Fruit fly (Drosophila melanogaster): ENCODE data around the gene pyd.
A peak's percentile ranks its signal among the peaks of the same experiment; 100 is the strongest.

pyd gene

dm6 chr3R:8853197-8853596, 78.5 kb downstream of the pyd start:
- TF ChIP-seq insv (optimal IDR thresholded peaks at IDR 0.05) (no peak), Sin3A (optimal IDR thresholded peaks at IDR 0.05) (no peak), psq (optimal IDR thresholded peaks at IDR 0.05) (no peak)

dm6 chr3R:8850616-8851015, 81.1 kb downstream of the pyd start:
- TF ChIP-seq h (optimal IDR thresholded peaks at IDR 0.05) = no peak
- TF ChIP-seq Sin3A (optimal IDR thresholded peaks at IDR 0.05) = no peak
- TF ChIP-seq ttk (optimal IDR thresholded peaks at IDR 0.05) = no peak
- no peak for TF ChIP-seq Myc (optimal IDR thresholded peaks at IDR 0.05)
- no peak for TF ChIP-seq psq (optimal IDR thresholded peaks at IDR 0.05)

- TF ChIP-seq insv (optimal IDR thresholded peaks at IDR 0.05) (no peak), Myc (optimal IDR thresholded peaks at IDR 0.05) (no peak), psq (optimal IDR thresholded peaks at IDR 0.05) (no peak), h (optimal IDR thresholded peaks at IDR 0.05) (no peak), Sin3A (optimal IDR thresholded peaks at IDR 0.05) (no peak), ttk (optimal IDR thresholded peaks at IDR 0.05) (no peak)
These were observed 82.1 kb downstream of the pyd start for dm6 chr3R:8849373-8850228.

DNA sequence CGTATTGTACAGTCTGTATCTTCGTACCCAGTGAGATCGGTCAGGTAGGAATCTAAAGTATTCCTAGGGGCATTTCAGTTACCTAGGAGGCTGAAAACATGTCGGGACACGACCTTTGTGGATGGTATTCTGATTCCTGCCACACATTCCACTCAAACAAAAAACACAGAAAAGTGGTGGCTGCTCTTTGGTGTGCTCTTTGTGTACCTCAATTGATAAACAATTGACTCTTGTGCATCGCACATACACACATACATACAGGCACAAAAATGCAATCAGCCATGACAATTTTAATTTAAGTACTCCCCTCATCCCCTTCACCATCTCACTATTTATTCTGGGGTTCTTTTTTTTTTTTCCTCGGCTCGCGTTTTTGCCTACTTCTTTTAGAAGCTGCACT, 83.5 kb downstream of the pyd start:
- no peak for TF ChIP-seq h (optimal IDR thresholded peaks at IDR 0.05)
- TF ChIP-seq Myc (optimal IDR thresholded peaks at IDR 0.05) = no peak
- no peak for TF ChIP-seq ttk (optimal IDR thresholded peaks at IDR 0.05)
- TF ChIP-seq insv (optimal IDR thresholded peaks at IDR 0.05) = no peak
- TF ChIP-seq Sin3A (optimal IDR thresholded peaks at IDR 0.05) = no peak
- no peak for TF ChIP-seq psq (optimal IDR thresholded peaks at IDR 0.05)

DNA sequence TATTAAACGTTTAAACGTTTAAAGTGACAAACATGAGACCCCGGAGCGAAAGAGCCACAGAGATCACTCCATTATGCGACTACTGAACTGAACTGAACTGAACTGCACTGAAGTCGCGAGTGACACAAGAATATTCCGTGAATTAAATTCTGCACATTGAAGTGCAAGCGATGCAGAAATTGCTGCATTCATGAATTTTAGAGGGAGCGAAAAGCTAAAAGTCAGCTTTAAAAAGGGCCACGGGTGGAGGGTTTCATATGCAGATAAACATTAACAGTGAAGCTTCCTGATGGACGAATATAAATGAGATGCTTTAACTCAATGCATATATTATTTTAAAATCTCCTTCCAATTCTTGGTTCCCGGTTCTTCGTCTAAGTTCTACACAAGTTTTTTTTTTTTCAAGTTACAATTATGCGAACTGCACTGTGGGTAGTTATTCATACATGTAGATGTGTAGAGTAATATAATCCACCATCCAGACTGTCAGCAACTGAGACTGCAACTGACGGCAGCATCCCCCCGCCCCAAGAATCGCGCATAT, 84.5 kb downstream of the pyd start:
- TF ChIP-seq Sin3A (optimal IDR thresholded peaks at IDR 0.05) (no peak), Myc (optimal IDR thresholded peaks at IDR 0.05) (no peak), psq (optimal IDR thresholded peaks at IDR 0.05) (no peak), insv (optimal IDR thresholded peaks at IDR 0.05) (no peak), h (optimal IDR thresholded peaks at IDR 0.05) (no peak), ttk (optimal IDR thresholded peaks at IDR 0.05) (no peak)

DNA sequence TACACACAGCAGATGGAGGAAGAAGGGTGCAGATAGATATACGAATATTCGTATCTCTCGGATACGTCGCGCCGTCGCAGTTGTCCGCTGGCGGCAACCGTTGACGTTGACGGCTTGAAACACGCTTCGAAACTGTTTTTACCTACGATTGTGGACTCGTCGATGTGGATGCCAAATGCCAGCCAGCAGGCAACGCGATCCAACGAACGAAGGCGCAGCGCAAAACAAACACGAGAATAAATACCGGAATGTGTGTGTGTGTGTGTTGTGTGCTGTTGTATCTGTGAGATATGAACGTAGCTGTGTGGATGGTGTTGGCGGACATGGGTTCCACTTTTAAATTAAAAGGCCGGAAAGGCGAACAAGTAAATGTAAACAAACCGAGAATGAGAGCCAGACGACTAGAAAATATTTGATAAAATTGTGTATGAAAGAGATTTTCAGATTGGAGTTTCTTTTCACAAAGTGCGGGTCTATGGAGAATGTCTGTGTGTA, 85.5 kb downstream of the pyd start:
- TF ChIP-seq psq (optimal IDR thresholded peaks at IDR 0.05) (peak; percentile 59), Sin3A (optimal IDR thresholded peaks at IDR 0.05) (no peak)

DNA sequence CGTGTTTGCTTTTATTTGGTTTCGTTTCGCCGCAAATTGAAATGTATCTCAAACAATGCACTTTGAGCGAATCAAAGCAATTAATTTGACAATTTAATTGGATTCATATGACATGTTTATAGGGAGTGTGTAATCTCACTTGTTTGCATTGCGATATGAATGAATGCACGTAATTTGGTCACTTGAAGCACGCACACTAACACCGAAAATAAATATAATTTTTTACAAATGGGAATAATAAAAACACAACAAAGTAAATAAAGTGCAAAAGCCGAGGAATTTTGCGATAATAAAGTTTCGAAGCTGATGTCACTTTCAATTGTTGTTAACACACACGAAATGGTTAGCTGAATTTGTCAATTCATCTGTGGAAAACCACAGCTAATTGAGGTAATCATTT, 86.7 kb downstream of the pyd start:
- TF ChIP-seq ttk (optimal IDR thresholded peaks at IDR 0.05) = no peak
- no peak for TF ChIP-seq psq (optimal IDR thresholded peaks at IDR 0.05)
- no peak for TF ChIP-seq h (optimal IDR thresholded peaks at IDR 0.05)
- TF ChIP-seq Sin3A (optimal IDR thresholded peaks at IDR 0.05) = no peak
- TF ChIP-seq insv (optimal IDR thresholded peaks at IDR 0.05) = no peak
- TF ChIP-seq Myc (optimal IDR thresholded peaks at IDR 0.05) = no peak

- no peak for TF ChIP-seq ttk (optimal IDR thresholded peaks at IDR 0.05)
- TF ChIP-seq insv (optimal IDR thresholded peaks at IDR 0.05) = no peak
- no peak for TF ChIP-seq Myc (optimal IDR thresholded peaks at IDR 0.05)
- no peak for TF ChIP-seq h (optimal IDR thresholded peaks at IDR 0.05)
- no peak for TF ChIP-seq psq (optimal IDR thresholded peaks at IDR 0.05)
- TF ChIP-seq Sin3A (optimal IDR thresholded peaks at IDR 0.05) = no peak
These were observed 87.6 kb downstream of the pyd start for dm6 chr3R:8843942-8844637.

dm6 chr3R:8841533-8841932, 90.2 kb downstream of the pyd start:
- no peak for TF ChIP-seq ttk (optimal IDR thresholded peaks at IDR 0.05)
- no peak for TF ChIP-seq Sin3A (optimal IDR thresholded peaks at IDR 0.05)
- no peak for TF ChIP-seq psq (optimal IDR thresholded peaks at IDR 0.05)
- no peak for TF ChIP-seq insv (optimal IDR thresholded peaks at IDR 0.05)
- no peak for TF ChIP-seq Myc (optimal IDR thresholded peaks at IDR 0.05)
- no peak for TF ChIP-seq h (optimal IDR thresholded peaks at IDR 0.05)

DNA sequence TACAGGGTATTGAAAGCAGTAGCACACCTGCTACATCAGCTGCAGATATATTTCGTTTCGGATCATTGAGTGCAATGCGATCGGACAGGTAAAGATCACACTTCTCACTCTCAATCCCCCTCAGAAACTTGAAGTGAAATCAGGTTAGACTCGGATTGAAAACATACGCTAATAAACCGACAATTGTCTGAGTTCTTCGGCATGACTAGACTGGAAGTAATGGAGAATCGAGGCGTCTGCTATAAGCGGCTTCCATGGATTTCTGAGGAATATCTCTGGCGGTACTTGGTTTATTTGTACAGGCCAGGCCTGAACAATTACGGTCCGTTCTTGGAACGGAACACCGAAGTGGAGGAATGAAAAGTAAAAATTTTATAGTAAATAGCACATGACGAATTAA, 90.7 kb downstream of the pyd start:
- no peak for TF ChIP-seq ttk (optimal IDR thresholded peaks at IDR 0.05)
- no peak for TF ChIP-seq insv (optimal IDR thresholded peaks at IDR 0.05)
- no peak for TF ChIP-seq Sin3A (optimal IDR thresholded peaks at IDR 0.05)
- no peak for TF ChIP-seq psq (optimal IDR thresholded peaks at IDR 0.05)
- TF ChIP-seq Myc (optimal IDR thresholded peaks at IDR 0.05) = no peak
- no peak for TF ChIP-seq h (optimal IDR thresholded peaks at IDR 0.05)

DNA sequence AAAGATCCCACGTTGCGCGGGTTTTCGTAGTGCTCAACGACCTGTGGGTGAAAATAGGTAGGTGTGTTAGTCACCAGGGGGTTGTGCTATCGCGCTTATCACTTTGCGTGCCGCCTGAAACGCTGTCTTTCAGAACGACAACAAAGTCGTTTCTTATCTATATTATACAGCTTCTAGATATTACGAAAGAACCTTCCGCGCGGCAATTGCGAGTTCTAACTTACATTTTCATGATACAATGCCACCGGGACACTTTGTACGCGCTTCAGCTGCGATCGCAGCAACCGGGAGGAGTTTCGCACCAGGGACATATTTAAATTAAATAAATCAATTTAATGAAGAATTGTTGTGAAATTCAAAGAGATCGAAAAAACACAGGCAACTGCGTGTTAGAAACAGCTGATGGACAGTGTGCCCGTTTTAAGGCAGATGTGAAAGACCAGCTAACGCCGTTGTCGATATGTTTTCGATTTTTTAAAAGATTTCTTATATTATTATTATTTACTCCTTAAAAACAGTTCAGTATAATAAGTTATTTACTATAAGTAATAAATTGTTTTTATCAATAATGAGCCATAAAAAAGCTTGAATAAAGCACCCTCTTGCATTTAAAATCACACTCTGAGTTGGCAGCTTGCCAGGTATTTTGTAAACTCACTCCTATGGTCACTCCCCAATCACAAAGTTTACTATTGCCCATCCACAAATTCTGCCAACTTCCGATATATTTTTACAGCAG, 107.8 kb downstream of the pyd start, which contains the start of the genes IscU and CG8379:
Gene IscU, minus strand, starts transcription at position 417 of the 739 bp plus-strand sequence.
Gene CG8379, plus strand, starts transcription at position 651 of the 739 bp plus-strand sequence.
- TF ChIP-seq insv (optimal IDR thresholded peaks at IDR 0.05) = no peak
- TF ChIP-seq psq (optimal IDR thresholded peaks at IDR 0.05) = no peak
- TF ChIP-seq Sin3A (optimal IDR thresholded peaks at IDR 0.05) = no peak
- no peak for TF ChIP-seq Myc (optimal IDR thresholded peaks at IDR 0.05)
- TF ChIP-seq h (optimal IDR thresholded peaks at IDR 0.05) = no peak
- TF ChIP-seq ttk (optimal IDR thresholded peaks at IDR 0.05) = no peak

All from Kc167 (cell line).